Worm (Caenorhabditis elegans) whole organism, mixed stage, embryonic: ENCODE results near the gene nlp-27.

Experiments used
- blmp-1 ChIP-seq: fragments of 150-350 bp; optimal IDR thresholded peaks from 2 replicates; lab custom pipeline; 2014; ENCODE audit warnings: missing biosample characterization, missing genetic modification characterization
- ces-1 ChIP-seq: fragments of 150-350 bp; optimal IDR thresholded peaks from 2 replicates; lab custom pipeline; 2014; ENCODE audit warnings: missing biosample characterization, missing genetic modification reagents, missing genetic modification characterization
- lin-13 ChIP-seq: fragments of 150-350 bp; optimal IDR thresholded peaks from 2 replicates; lab custom pipeline; 2014; ENCODE audit warnings: missing biosample characterization, missing genetic modification characterization
- nhr-2 ChIP-seq: fragments of 150-350 bp; optimal IDR thresholded peaks from 2 replicates; lab custom pipeline; 2014; ENCODE audit warnings: missing biosample characterization, missing genetic modification characterization
- nhr-237 ChIP-seq: fragments of 150-350 bp; optimal IDR thresholded peaks from 2 replicates; lab custom pipeline; 2014; ENCODE audit warnings: missing biosample characterization, missing genetic modification characterization
- nhr-28 ChIP-seq: fragments of 150-350 bp; optimal IDR thresholded peaks from 2 replicates; lab custom pipeline; 2014; ENCODE audit warnings: missing biosample characterization, missing genetic modification characterization
- nhr-76 ChIP-seq: sonication (generic microtip); optimal IDR thresholded peaks from 2 replicates; lab custom pipeline; 2017; ENCODE audit warnings: missing biosample characterization, missing genetic modification characterization
- pha-4 ChIP-seq: fragments of 150-350 bp; optimal IDR thresholded peaks from 2 replicates; lab custom pipeline; 2018; ENCODE audit warnings: missing biosample characterization, missing genetic modification reagents, missing genetic modification characterization
- unc-120 ChIP-seq: sonication (generic microtip); optimal IDR thresholded peaks from 2 replicates; lab custom pipeline; 2017; ENCODE audit warnings: missing genetic modification characterization, missing compliant biosample characterization; ENCODE audit not compliant: poor library complexity, severe bottlenecking
- unc-39 ChIP-seq: fragments of 150-350 bp; optimal IDR thresholded peaks from 2 replicates; lab custom pipeline; 2014; ENCODE audit warnings: missing biosample characterization, missing genetic modification characterization
- ztf-11 ChIP-seq: fragments of 150-350 bp; optimal IDR thresholded peaks from 2 replicates; lab custom pipeline; 2014; ENCODE audit warnings: missing biosample characterization, missing genetic modification characterization

ce11 chrV:3992334-3992733, 3.2 kb downstream of the nlp-27 start:
- TF ChIP-seq ztf-11, result no peak
- TF ChIP-seq unc-39 (tag; lab: Kevin White, UChicago), result no peak
- no peak for TF ChIP-seq blmp-1 (tag; lab: Kevin White, UChicago)
- TF ChIP-seq nhr-2 (tag; lab: Kevin White, UChicago), result no peak
- no peak for TF ChIP-seq lin-13 (tag; lab: Kevin White, UChicago)
- no peak for TF ChIP-seq ces-1 (GFP tag; lab: Kevin White, UChicago)
- TF ChIP-seq nhr-237 (tag; lab: Kevin White, UChicago), result no peak
- TF ChIP-seq pha-4 (tag; lab: Kevin White, UChicago), result no peak
- no peak for TF ChIP-seq nhr-28 (tag; lab: Kevin White, UChicago)
- no peak for TF ChIP-seq unc-120 (tag; lab: Kevin White, UChicago)
- TF ChIP-seq nhr-76 (tag; lab: Kevin White, UChicago), result no peak
